Worm (Caenorhabditis elegans) whole organism, mixed stage, embryonic: ENCODE results near the gene cisd-3.2.
A peak's percentile ranks its signal among the peaks of the same experiment; 100 is the strongest.

ENCODE experiments used
- blmp-1 ChIP-seq: fragments of 150-350 bp; optimal IDR thresholded peaks from 2 replicates; lab custom pipeline; 2014; ENCODE audit warnings: missing biosample characterization, missing genetic modification characterization
- cnd-1 ChIP-seq: fragments of 200-800 bp; sonication (Bioruptor generic); optimal IDR thresholded peaks from 2 replicates; lab custom pipeline; 2018; ENCODE audit warnings: mild to moderate bottlenecking, missing genetic modification characterization, missing compliant biosample characterization
- elt-3 ChIP-seq: fragments of 150-350 bp; optimal IDR thresholded peaks from 2 replicates; lab custom pipeline; 2014; ENCODE audit warnings: missing biosample characterization, missing genetic modification characterization
- nhr-28 ChIP-seq: fragments of 150-350 bp; optimal IDR thresholded peaks from 2 replicates; lab custom pipeline; 2014; ENCODE audit warnings: missing biosample characterization, missing genetic modification characterization
- sem-2 ChIP-seq: fragments of 200-800 bp; sonication (Bioruptor generic); optimal IDR thresholded peaks from 2 replicates; lab custom pipeline; 2018; ENCODE audit warnings: mild to moderate bottlenecking, missing genetic modification characterization, missing compliant biosample characterization
- unc-120 ChIP-seq: sonication (generic microtip); optimal IDR thresholded peaks from 2 replicates; lab custom pipeline; 2017; ENCODE audit warnings: missing genetic modification characterization, missing compliant biosample characterization; ENCODE audit not compliant: poor library complexity, severe bottlenecking
- unc-39 ChIP-seq: fragments of 150-350 bp; optimal IDR thresholded peaks from 2 replicates; lab custom pipeline; 2014; ENCODE audit warnings: missing biosample characterization, missing genetic modification characterization

Gene cisd-3.2

DNA sequence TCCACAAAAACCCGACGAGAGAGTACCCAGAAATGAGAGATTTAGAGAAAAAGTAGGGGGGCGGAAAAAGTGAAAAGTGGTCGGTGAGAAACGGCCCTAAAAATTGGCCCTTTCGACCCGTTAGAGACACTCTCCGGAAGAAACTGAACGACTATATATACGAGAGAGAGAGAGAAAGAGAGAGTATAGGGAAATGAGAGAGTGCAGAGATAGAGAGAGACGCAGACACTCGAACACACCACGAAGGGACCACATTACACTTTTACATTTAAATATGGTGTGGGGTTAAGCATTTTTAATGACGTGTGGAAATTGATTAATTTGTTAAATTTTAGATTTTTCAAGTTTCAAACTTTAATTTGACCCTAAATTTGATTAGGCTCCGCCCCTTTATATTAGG lies 51.4 kb downstream of the cisd-3.2 start (continued):
- TF ChIP-seq blmp-1 (tag; lab: Kevin White, UChicago): no peak
- TF ChIP-seq unc-39 (tag; lab: Kevin White, UChicago): no peak
- TF ChIP-seq sem-2 (GFP tag; lab: Kevin White, UChicago): no peak
- no peak for TF ChIP-seq nhr-28
- no peak for TF ChIP-seq cnd-1
- no peak for TF ChIP-seq elt-3 (tag; lab: Kevin White, UChicago)
- TF ChIP-seq unc-120 (tag; lab: Kevin White, UChicago): peak; percentile 68
